Worm (Caenorhabditis elegans) whole organism, late embryonic: ENCODE results near the gene lin-25.

Source experiments
- C08G9.2 ChIP-seq: sonication (generic microtip); optimal IDR thresholded peaks from 2 replicates; lab custom pipeline; 2016; ENCODE audit warnings: mild to moderate bottlenecking, missing genetic modification characterization, moderate library complexity, missing compliant biosample characterization
- C38D4.7 ChIP-seq: fragments of 200-800 bp; sonication (Bioruptor generic); optimal IDR thresholded peaks from 2 replicates; lab custom pipeline; 2018; ENCODE audit warnings: mild to moderate bottlenecking, missing genetic modification characterization, moderate library complexity, missing compliant biosample characterization
- K02D7.2 ChIP-seq: sonication (generic microtip); optimal IDR thresholded peaks from 2 replicates; lab custom pipeline; 2017; ENCODE audit warnings: mild to moderate bottlenecking, missing genetic modification characterization, missing compliant biosample characterization
- T23F11.4 ChIP-seq: fragments of 200-800 bp; sonication (Bioruptor generic); optimal IDR thresholded peaks from 2 replicates; lab custom pipeline; 2018; ENCODE audit warnings: mild to moderate bottlenecking, missing genetic modification characterization, missing compliant biosample characterization
- ahr-1 ChIP-seq: sonication (generic microtip); optimal IDR thresholded peaks from 2 replicates; lab custom pipeline; 2016; ENCODE audit warnings: missing genetic modification characterization, missing compliant biosample characterization
- ama-1 ChIP-seq: fragments of 150-350 bp; optimal IDR thresholded peaks from 2 replicates; lab custom pipeline; 2014
- ceh-14 ChIP-seq: sonication (generic microtip); optimal IDR thresholded peaks from 2 replicates; lab custom pipeline; 2016; ENCODE audit warnings: missing genotype, missing genetic modification characterization, missing compliant biosample characterization
- ceh-18 ChIP-seq: sonication (generic microtip); optimal IDR thresholded peaks from 2 replicates; lab custom pipeline; 2016; ENCODE audit warnings: missing genetic modification characterization, missing compliant biosample characterization
- ceh-19 ChIP-seq: fragments of 200-800 bp; sonication (Bioruptor generic); optimal IDR thresholded peaks from 2 replicates; lab custom pipeline; 2018; ENCODE audit warnings: mild to moderate bottlenecking, missing genetic modification characterization, missing compliant biosample characterization
- ceh-22 ChIP-seq: sonication (generic microtip); optimal IDR thresholded peaks from 2 replicates; lab custom pipeline; 2017; ENCODE audit warnings: missing biosample characterization, missing genetic modification characterization
- ceh-31 ChIP-seq: sonication (generic microtip); optimal IDR thresholded peaks from 2 replicates; lab custom pipeline; 2016; ENCODE audit warnings: missing genetic modification characterization, missing compliant biosample characterization
- ceh-34 ChIP-seq: sonication (generic microtip); optimal IDR thresholded peaks from 2 replicates; lab custom pipeline; 2016; ENCODE audit warnings: mild to moderate bottlenecking, missing genetic modification characterization, missing compliant biosample characterization
- ceh-48 ChIP-seq: sonication (generic microtip); optimal IDR thresholded peaks from 2 replicates; lab custom pipeline; 2016; ENCODE audit warnings: missing genetic modification characterization, inconsistent platforms, missing compliant biosample characterization
- ceh-9 ChIP-seq: sonication (generic microtip); optimal IDR thresholded peaks from 2 replicates; lab custom pipeline; 2016; ENCODE audit warnings: mild to moderate bottlenecking, missing genetic modification characterization, inconsistent platforms, missing compliant biosample characterization
- dmd-4 ChIP-seq: sonication (generic microtip); optimal IDR thresholded peaks from 2 replicates; lab custom pipeline; 2016; ENCODE audit warnings: borderline replicate concordance, missing genetic modification characterization, missing compliant biosample characterization
- dve-1 ChIP-seq: sonication (generic microtip); optimal IDR thresholded peaks from 2 replicates; lab custom pipeline; 2017; ENCODE audit warnings: antibody characterized with exemption, mild to moderate bottlenecking, missing genetic modification characterization, missing compliant biosample characterization
- fax-1 ChIP-seq: sonication (generic microtip); optimal IDR thresholded peaks from 2 replicates; lab custom pipeline; 2016; ENCODE audit warnings: missing genotype, missing genetic modification characterization, missing compliant biosample characterization
- fkh-6 ChIP-seq: sonication (generic microtip); optimal IDR thresholded peaks from 2 replicates; lab custom pipeline; 2016; ENCODE audit warnings: missing genetic modification characterization, missing compliant biosample characterization
- gmeb-2 ChIP-seq: sonication (generic microtip); optimal IDR thresholded peaks from 2 replicates; lab custom pipeline; 2016; ENCODE audit warnings: missing genetic modification characterization, inconsistent platforms, missing compliant biosample characterization
- hlh-15 ChIP-seq: sonication (generic microtip); optimal IDR thresholded peaks from 2 replicates; lab custom pipeline; 2016; ENCODE audit warnings: missing genetic modification characterization, missing compliant biosample characterization
- hlh-30 ChIP-seq: sonication (generic microtip); optimal IDR thresholded peaks from 2 replicates; lab custom pipeline; 2017; ENCODE audit warnings: antibody characterized with exemption, missing genetic modification characterization, missing compliant biosample characterization; ENCODE audit not compliant: insufficient read depth
- hlh-8 ChIP-seq: sonication (generic microtip); optimal IDR thresholded peaks from 2 replicates; lab custom pipeline; 2016; ENCODE audit warnings: missing genotype, missing genetic modification characterization, missing compliant biosample characterization
- lim-6 ChIP-seq: sonication (generic microtip); optimal IDR thresholded peaks from 2 replicates; lab custom pipeline; 2016; ENCODE audit warnings: missing genetic modification characterization, missing compliant biosample characterization
- lin-11 ChIP-seq: fragments of 200-800 bp; sonication (Bioruptor generic); optimal IDR thresholded peaks from 2 replicates; lab custom pipeline; 2018; ENCODE audit warnings: mild to moderate bottlenecking, missing genetic modification characterization, missing compliant biosample characterization
- madf-2 ChIP-seq: sonication (generic microtip); optimal IDR thresholded peaks from 2 replicates; lab custom pipeline; 2017; ENCODE audit warnings: missing genetic modification characterization, missing compliant biosample characterization
- nhr-11 ChIP-seq: fragments of 150-350 bp; optimal IDR thresholded peaks from 2 replicates; lab custom pipeline; 2014; ENCODE audit warnings: missing biosample characterization, missing genetic modification characterization
- nhr-232 ChIP-seq: sonication (generic microtip); optimal IDR thresholded peaks from 2 replicates; lab custom pipeline; 2016; ENCODE audit warnings: missing genetic modification characterization, missing compliant biosample characterization
- pag-3 ChIP-seq: sonication (generic microtip); optimal IDR thresholded peaks from 2 replicates; lab custom pipeline; 2016; ENCODE audit warnings: missing compliant biosample characterization, missing genetic modification characterization, borderline replicate concordance
- pat-9 ChIP-seq: fragments of 200-800 bp; sonication (Bioruptor generic); optimal IDR thresholded peaks from 2 replicates; lab custom pipeline; 2018; ENCODE audit warnings: mild to moderate bottlenecking, missing genetic modification characterization, moderate library complexity, missing compliant biosample characterization
- pha-2 ChIP-seq: sonication (generic microtip); optimal IDR thresholded peaks from 2 replicates; lab custom pipeline; 2017; ENCODE audit warnings: mild to moderate bottlenecking, missing genetic modification characterization, missing compliant biosample characterization
- pros-1 ChIP-seq: fragments of 150-350 bp; optimal IDR thresholded peaks from 2 replicates; lab custom pipeline; 2014; ENCODE audit warnings: missing biosample characterization, missing genetic modification reagents, missing genetic modification characterization
- sdc-2 ChIP-seq: sonication (generic microtip); optimal IDR thresholded peaks from 2 replicates; lab custom pipeline; 2016; ENCODE audit warnings: missing genotype, missing genetic modification characterization, missing compliant biosample characterization
- tbx-2 ChIP-seq: sonication (generic microtip); optimal IDR thresholded peaks from 2 replicates; lab custom pipeline; 2016; ENCODE audit warnings: missing genetic modification characterization, missing compliant biosample characterization
- unc-3 ChIP-seq, 2 experiments: fragments of 200-800 bp in 1 of 2; sonication (Bioruptor generic) in 1 of 2; sonication (generic microtip) in 1 of 2; conservative IDR thresholded peaks in 1 of 2; optimal IDR thresholded peaks in 1 of 2; 2 replicates each; pipeline versions ENCODE4 v1.3.6 to Lab custom; 2016 to 2022; ENCODE audit warnings: missing compliant biosample characterization in 2 of 2, missing genetic modification characterization in 2 of 2, missing genetic modification reagents in 1 of 2
- unc-42 ChIP-seq: sonication (generic microtip); optimal IDR thresholded peaks from 2 replicates; lab custom pipeline; 2016; ENCODE audit warnings: missing genotype, missing genetic modification characterization, missing compliant biosample characterization
- unc-55 ChIP-seq: sonication (generic microtip); optimal IDR thresholded peaks from 2 replicates; lab custom pipeline; 2017; ENCODE audit warnings: missing biosample characterization, missing genetic modification reagents, missing genetic modification characterization
- ztf-16 ChIP-seq: sonication (generic microtip); optimal IDR thresholded peaks from 2 replicates; lab custom pipeline; 2017; ENCODE audit warnings: missing genetic modification characterization, missing compliant biosample characterization

The lin-25 gene

ce11 chrV:12609526-12609925 is 40.2 kb upstream of the lin-25 start, which contains the start of gene ZC116.1:
Gene ZC116.1, plus strand, starts transcription at chrV:12609826.
- TF ChIP-seq sdc-2 (no peak), fkh-6 (tag; lab: Kevin White, UChicago) (no peak), T23F11.4 (GFP tag; lab: Kevin White, UChicago) (no peak), tbx-2 (no peak), K02D7.2 (tag; lab: Kevin White, UChicago) (no peak), pros-1 (tag; lab: Kevin White, UChicago) (no peak), ama-1 (lab: Kevin White, UChicago) (no peak), ceh-18 (no peak), ceh-22 (no peak), dmd-4 (tag; lab: Kevin White, UChicago) (no peak), nhr-11 (no peak)
- TF ChIP-seq, all 69 proteins: peak for 0

DNA sequence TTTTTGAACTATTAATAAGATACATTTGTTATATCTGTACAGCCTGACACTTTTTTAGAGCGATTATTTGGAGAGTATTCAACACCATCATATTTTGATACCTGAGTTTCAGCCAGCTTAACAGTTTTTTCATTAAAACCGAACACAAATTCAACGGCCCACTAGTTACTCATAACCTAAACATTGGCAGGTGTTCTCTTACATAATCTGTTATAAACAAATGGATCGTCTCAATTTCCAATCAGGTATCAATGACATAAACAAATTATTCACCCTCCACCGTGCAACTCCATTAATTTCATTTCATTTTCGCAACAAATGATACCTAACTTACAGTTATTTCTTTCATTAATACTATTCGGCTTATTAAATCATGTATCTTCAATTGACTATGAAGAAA is 38.7 kb upstream of the lin-25 start, which contains the start of gene cubn-1:
Gene cubn-1 (plus strand): TSS at position 301 of the 400 bp plus-strand sequence.
- TF ChIP-seq madf-2 (tag; lab: Kevin White, UChicago) (no peak), ceh-19 (GFP tag; lab: Kevin White, UChicago) (no peak), pat-9 (tag; lab: Kevin White, UChicago) (no peak), pag-3 (no peak), hlh-8 (tag; lab: Kevin White, UChicago) (no peak), ceh-34 (no peak), unc-3 (GFP tag; conservative IDR thresholded peaks at IDR 0.05; lab: Robert Waterston, UW) (no peak), unc-3 (tag; optimal IDR thresholded peaks at IDR 0.05; lab: Kevin White, UChicago) (no peak), lin-11 (tag; lab: Kevin White, UChicago) (no peak)

ce11 chrV:12612118-12612517 is 37.6 kb upstream of the lin-25 start, which contains the start of gene cyc-2.2:
Gene cyc-2.2, minus strand, starts transcription at chrV:12612218.
- TF ChIP-seq unc-55, result no peak
- no peak for TF ChIP-seq ceh-9 (tag; lab: Kevin White, UChicago)
- no peak for TF ChIP-seq lim-6 (tag; lab: Kevin White, UChicago)
- no peak for TF ChIP-seq madf-2 (tag; lab: Kevin White, UChicago)
- TF ChIP-seq fax-1 (tag; lab: Kevin White, UChicago), result no peak
- TF ChIP-seq ztf-16, result no peak
- TF ChIP-seq pat-9 (tag; lab: Kevin White, UChicago), result no peak
- TF ChIP-seq C08G9.2 (tag; lab: Kevin White, UChicago), result no peak
- TF ChIP-seq C38D4.7 (GFP tag; lab: Kevin White, UChicago), result no peak
- no peak for TF ChIP-seq ahr-1 (tag; lab: Kevin White, UChicago)
- no peak for TF ChIP-seq gmeb-2 (tag; lab: Kevin White, UChicago)
- no peak for TF ChIP-seq ceh-18
- no peak for TF ChIP-seq unc-42 (tag; lab: Kevin White, UChicago)
- no peak for TF ChIP-seq dve-1 (tag; lab: Kevin White, UChicago)
- TF ChIP-seq hlh-15 (tag; lab: Kevin White, UChicago), result no peak
- TF ChIP-seq pha-2 (tag; lab: Kevin White, UChicago), result no peak
- no peak for TF ChIP-seq ceh-31 (tag; lab: Kevin White, UChicago)

- no peak for TF ChIP-seq tbx-2
- TF ChIP-seq ceh-48, result no peak
- TF ChIP-seq hlh-30, result no peak
- no peak for TF ChIP-seq pros-1 (tag; lab: Kevin White, UChicago)
- TF ChIP-seq ceh-14 (tag; lab: Kevin White, UChicago), result no peak
- TF ChIP-seq nhr-232 (tag; lab: Kevin White, UChicago), result no peak
- no peak for TF ChIP-seq T23F11.4 (GFP tag; lab: Kevin White, UChicago)
- TF ChIP-seq, all 69 proteins: peak for 0
These were observed 25.4 kb upstream of the lin-25 start, which contains the start of gene F56H9.9 for ce11 chrV:12624371-12624770. Gene F56H9.9, minus strand, starts transcription at chrV:12624471.
